Worm (Caenorhabditis elegans): Measurements from ENCODE around the gene frpr-4.

frpr-4 gene

ce11 chrII:5237699-5238098 is 17.6 kb downstream of the frpr-4 start (continued):
- no peak for TF ChIP-seq T20F7.1 (GFP tag; optimal IDR thresholded peaks at IDR 0.05)
- TF ChIP-seq php-3 (GFP tag; IDR thresholded peaks at IDR 0.05), result no peak

- TF ChIP-seq dmd-6 (GFP tag; IDR thresholded peaks at IDR 0.05) (peak; percentile 39; the same call in 1 of the 2 replicates), lin-1 (GFP tag; IDR thresholded peaks at IDR 0.05) (no peak), hlh-11 (tag; optimal IDR thresholded peaks at IDR 0.05) (peak; percentile 41), nhr-11 (tag; optimal IDR thresholded peaks at IDR 0.05) (no peak), lim-7 (GFP tag; IDR thresholded peaks at IDR 0.05) (no peak), spr-3 (GFP tag; optimal IDR thresholded peaks at IDR 0.05) (no peak), F44E2.7 (GFP tag; IDR thresholded peaks at IDR 0.05) (no peak), spr-1 (tag; optimal IDR thresholded peaks at IDR 0.05) (no peak), tag-97 (GFP tag; IDR thresholded peaks at IDR 0.05) (no peak), mep-1 (tag; optimal IDR thresholded peaks at IDR 0.05) (no peak), dve-1 (tag; optimal IDR thresholded peaks at IDR 0.05; ENCODE audit: insufficient read depth) (peak; percentile 29), ceh-62 (tag; optimal IDR thresholded peaks at IDR 0.05) (no peak), T20F7.1 (GFP tag; optimal IDR thresholded peaks at IDR 0.05) (no peak), nhr-77 (tag; optimal IDR thresholded peaks at IDR 0.05) (no peak), lin-39 (tag; optimal IDR thresholded peaks at IDR 0.05) (no peak), php-3 (GFP tag; IDR thresholded peaks at IDR 0.05) (peak; percentile 23; the same call in 1 of the 2 replicates), Y105C5A.15 (GFP tag; IDR thresholded peaks at IDR 0.05) (no peak), D1046.2 (GFP tag; IDR thresholded peaks at IDR 0.05) (no peak), madf-9 (GFP tag; conservative IDR thresholded peaks at IDR 0.05) (no peak), nhr-76 (tag; optimal IDR thresholded peaks at IDR 0.05) (no peak), ceh-82 (tag; optimal IDR thresholded peaks at IDR 0.05) (no peak), hlh-30 (tag; optimal IDR thresholded peaks at IDR 0.05; ENCODE audit: insufficient read depth) (no peak), ceh-20 (GFP tag; IDR thresholded peaks at IDR 0.05) (no peak), F37D6.2 (tag; optimal IDR thresholded peaks at IDR 0.05) (no peak), egl-43 (GFP tag; IDR thresholded peaks at IDR 0.05) (no peak), nhr-10 (tag; optimal IDR thresholded peaks at IDR 0.05) (no peak), Y48G9A.11 (GFP tag; IDR thresholded peaks at IDR 0.05) (no peak), skn-1 (tag; optimal IDR thresholded peaks at IDR 0.05) (no peak), mxl-2 (GFP tag; conservative IDR thresholded peaks at IDR 0.05) (no peak), pqm-1 (tag; optimal IDR thresholded peaks at IDR 0.05) (peak; percentile 66), zfp-3 (GFP tag; conservative IDR thresholded peaks at IDR 0.05) (no peak), ceh-28 (tag; optimal IDR thresholded peaks at IDR 0.05) (no peak), daf-16 (GFP tag; optimal IDR thresholded peaks at IDR 0.05) (no peak), daf-16 (tag; optimal IDR thresholded peaks at IDR 0.05) (peak; percentile 28), nhr-28 (tag; optimal IDR thresholded peaks at IDR 0.05) (peak; percentile 67), aha-1 (tag) (no peak), ZK546.5 (tag; optimal IDR thresholded peaks at IDR 0.05) (no peak), gei-8 (GFP tag; optimal IDR thresholded peaks at IDR 0.05) (no peak)
These were observed 19.6 kb downstream of the frpr-4 start, which contains the start of gene pho-1 for ce11 chrII:5235758-5236157. Gene pho-1, minus strand, starts transcription at chrII:5235846.

ce11 chrII:5234728-5235127 is 20.6 kb downstream of the frpr-4 start:
- TF ChIP-seq ama-1 (optimal IDR thresholded peaks at IDR 0.05), result no peak
- TF ChIP-seq dve-1 (tag; optimal IDR thresholded peaks at IDR 0.05; ENCODE audit: insufficient read depth), result peak; percentile 2
- peak; percentile 14 for TF ChIP-seq nhr-28 (tag; optimal IDR thresholded peaks at IDR 0.05)
- no peak for TF ChIP-seq R02D3.7 (tag; optimal IDR thresholded peaks at IDR 0.05)
- no peak for TF ChIP-seq T20F7.1 (GFP tag; optimal IDR thresholded peaks at IDR 0.05)
- TF ChIP-seq nhr-48 (tag; optimal IDR thresholded peaks at IDR 0.05), result no peak
- no peak for TF ChIP-seq daf-16 (GFP tag; optimal IDR thresholded peaks at IDR 0.05)
- peak; percentile 10 for TF ChIP-seq daf-16 (tag; optimal IDR thresholded peaks at IDR 0.05)
- TF ChIP-seq lir-3 (tag; optimal IDR thresholded peaks at IDR 0.05), result no peak
- TF ChIP-seq nhr-102 (tag; optimal IDR thresholded peaks at IDR 0.05), result no peak
- TF ChIP-seq fos-1 (tag; optimal IDR thresholded peaks at IDR 0.05), result no peak
- TF ChIP-seq aly-2 (tag; optimal IDR thresholded peaks at IDR 0.05), result no peak
- TF ChIP-seq dmd-6 (GFP tag; IDR thresholded peaks at IDR 0.05), result 0 out of 2 replicates have a peak, but pooled peaks have one; percentile 7
- TF ChIP-seq ceh-44 (GFP tag; IDR thresholded peaks at IDR 0.05), result no peak
- TF ChIP-seq pqm-1 (tag; optimal IDR thresholded peaks at IDR 0.05), result peak; percentile 41
- TF ChIP-seq nhr-11 (tag; optimal IDR thresholded peaks at IDR 0.05), result no peak
- peak; percentile 30 for TF ChIP-seq hlh-11 (tag; optimal IDR thresholded peaks at IDR 0.05)

Measured in whole organism, L4 larva.